Worm (Caenorhabditis elegans) whole organism, late embryonic: ENCODE results near the gene srg-68.
A peak's percentile ranks its signal among the peaks of the same experiment; 100 is the strongest.

Experiments
- C08G9.2 ChIP-seq: sonication (generic microtip); optimal IDR thresholded peaks from 2 replicates; lab custom pipeline; 2016; ENCODE audit warnings: mild to moderate bottlenecking, missing genetic modification characterization, moderate library complexity, missing compliant biosample characterization
- F13H6.1 ChIP-seq: sonication (generic microtip); optimal IDR thresholded peaks from 2 replicates; lab custom pipeline; 2016; ENCODE audit warnings: missing genetic modification characterization, missing compliant biosample characterization
- K02D7.2 ChIP-seq: sonication (generic microtip); optimal IDR thresholded peaks from 2 replicates; lab custom pipeline; 2017; ENCODE audit warnings: mild to moderate bottlenecking, missing genetic modification characterization, missing compliant biosample characterization
- K09A11.1 ChIP-seq: sonication (generic microtip); optimal IDR thresholded peaks from 2 replicates; lab custom pipeline; 2017; ENCODE audit warnings: antibody characterized with exemption, mild to moderate bottlenecking, missing genetic modification characterization, missing compliant biosample characterization; ENCODE audit not compliant: insufficient read depth
- T23F11.4 ChIP-seq: fragments of 200-800 bp; sonication (Bioruptor generic); optimal IDR thresholded peaks from 2 replicates; lab custom pipeline; 2018; ENCODE audit warnings: mild to moderate bottlenecking, missing genetic modification characterization, missing compliant biosample characterization
- Y22D7AL.16 ChIP-seq: sonication (generic microtip); optimal IDR thresholded peaks from 2 replicates; lab custom pipeline; 2016; ENCODE audit warnings: missing genetic modification characterization, missing compliant biosample characterization
- ahr-1 ChIP-seq: sonication (generic microtip); optimal IDR thresholded peaks from 2 replicates; lab custom pipeline; 2016; ENCODE audit warnings: missing genetic modification characterization, missing compliant biosample characterization
- ama-1 ChIP-seq: fragments of 150-350 bp; optimal IDR thresholded peaks from 2 replicates; lab custom pipeline; 2014
- ceh-14 ChIP-seq: sonication (generic microtip); optimal IDR thresholded peaks from 2 replicates; lab custom pipeline; 2016; ENCODE audit warnings: missing genotype, missing genetic modification characterization, missing compliant biosample characterization
- ceh-19 ChIP-seq: fragments of 200-800 bp; sonication (Bioruptor generic); optimal IDR thresholded peaks from 2 replicates; lab custom pipeline; 2018; ENCODE audit warnings: mild to moderate bottlenecking, missing genetic modification characterization, missing compliant biosample characterization
- ceh-2 ChIP-seq: sonication (generic microtip); optimal IDR thresholded peaks from 2 replicates; lab custom pipeline; 2016; ENCODE audit warnings: missing genotype, missing genetic modification characterization, missing compliant biosample characterization
- ceh-22 ChIP-seq: sonication (generic microtip); optimal IDR thresholded peaks from 2 replicates; lab custom pipeline; 2017; ENCODE audit warnings: missing biosample characterization, missing genetic modification characterization
- ceh-24 ChIP-seq: sonication (generic microtip); optimal IDR thresholded peaks from 2 replicates; lab custom pipeline; 2016; ENCODE audit warnings: mild to moderate bottlenecking, missing genetic modification characterization, missing compliant biosample characterization
- ceh-30 ChIP-seq: fragments of 150-350 bp; optimal IDR thresholded peaks from 2 replicates; lab custom pipeline; 2014; ENCODE audit warnings: missing biosample characterization, missing genetic modification characterization
- ceh-31 ChIP-seq: sonication (generic microtip); optimal IDR thresholded peaks from 2 replicates; lab custom pipeline; 2016; ENCODE audit warnings: missing genetic modification characterization, missing compliant biosample characterization
- ceh-45 ChIP-seq: fragments of 200-800 bp; sonication (Bioruptor generic); IDR thresholded peaks from 2 replicates; pipeline ENCODE4 v1.3.6; 2022; ENCODE audit warnings: missing genetic modification reagents, missing genetic modification characterization, missing compliant biosample characterization
- ceh-48 ChIP-seq: sonication (generic microtip); optimal IDR thresholded peaks from 2 replicates; lab custom pipeline; 2016; ENCODE audit warnings: missing genetic modification characterization, inconsistent platforms, missing compliant biosample characterization
- ceh-6 ChIP-seq: fragments of 200-800 bp; sonication (Bioruptor generic); optimal IDR thresholded peaks from 2 replicates; lab custom pipeline; 2018; ENCODE audit warnings: mild to moderate bottlenecking, missing genetic modification characterization, missing compliant biosample characterization
- ceh-9 ChIP-seq: sonication (generic microtip); optimal IDR thresholded peaks from 2 replicates; lab custom pipeline; 2016; ENCODE audit warnings: mild to moderate bottlenecking, missing genetic modification characterization, inconsistent platforms, missing compliant biosample characterization
- che-1 ChIP-seq: sonication (generic microtip); optimal IDR thresholded peaks from 2 replicates; lab custom pipeline; 2016; ENCODE audit warnings: mild to moderate bottlenecking, missing genetic modification characterization, missing compliant biosample characterization
- dmd-4 ChIP-seq: sonication (generic microtip); optimal IDR thresholded peaks from 2 replicates; lab custom pipeline; 2016; ENCODE audit warnings: borderline replicate concordance, missing genetic modification characterization, missing compliant biosample characterization
- dve-1 ChIP-seq: sonication (generic microtip); optimal IDR thresholded peaks from 2 replicates; lab custom pipeline; 2017; ENCODE audit warnings: antibody characterized with exemption, mild to moderate bottlenecking, missing genetic modification characterization, missing compliant biosample characterization
- elt-2 ChIP-seq: sonication (generic microtip); optimal IDR thresholded peaks from 2 replicates; lab custom pipeline; 2016; ENCODE audit warnings: missing genetic modification reagents, missing genetic modification characterization, missing compliant biosample characterization
- ets-4 ChIP-seq: sonication (generic microtip); optimal IDR thresholded peaks from 2 replicates; lab custom pipeline; 2016; ENCODE audit warnings: missing genetic modification characterization, missing compliant biosample characterization
- eyg-1 ChIP-seq: sonication (generic microtip); optimal IDR thresholded peaks from 2 replicates; lab custom pipeline; 2016; ENCODE audit warnings: missing genotype, missing genetic modification characterization, missing compliant biosample characterization
- fkh-10 ChIP-seq: fragments of 150-350 bp; optimal IDR thresholded peaks from 2 replicates; lab custom pipeline; 2014; ENCODE audit warnings: missing biosample characterization, missing genetic modification reagents, missing genetic modification characterization
- gmeb-2 ChIP-seq: sonication (generic microtip); optimal IDR thresholded peaks from 2 replicates; lab custom pipeline; 2016; ENCODE audit warnings: missing genetic modification characterization, inconsistent platforms, missing compliant biosample characterization
- hlh-13 ChIP-seq: fragments of 200-800 bp; sonication (Bioruptor generic); optimal IDR thresholded peaks from 2 replicates; lab custom pipeline; 2018; ENCODE audit warnings: mild to moderate bottlenecking, missing genetic modification characterization, missing compliant biosample characterization
- hlh-15 ChIP-seq: sonication (generic microtip); optimal IDR thresholded peaks from 2 replicates; lab custom pipeline; 2016; ENCODE audit warnings: missing genetic modification characterization, missing compliant biosample characterization
- hlh-6 ChIP-seq: sonication (generic microtip); optimal IDR thresholded peaks from 2 replicates; lab custom pipeline; 2016; ENCODE audit warnings: missing genotype, missing genetic modification characterization, missing compliant biosample characterization
- mec-3 ChIP-seq: sonication (generic microtip); optimal IDR thresholded peaks from 2 replicates; lab custom pipeline; 2016; ENCODE audit warnings: borderline replicate concordance, missing genetic modification characterization, missing compliant biosample characterization
- nfya-1 ChIP-seq: sonication (generic microtip); optimal IDR thresholded peaks from 2 replicates; lab custom pipeline; 2017; ENCODE audit warnings: missing genetic modification characterization, mild to moderate bottlenecking, missing compliant biosample characterization, antibody characterized with exemption, moderate library complexity
- nhr-11 ChIP-seq: fragments of 150-350 bp; optimal IDR thresholded peaks from 2 replicates; lab custom pipeline; 2014; ENCODE audit warnings: missing biosample characterization, missing genetic modification characterization
- nhr-232 ChIP-seq: sonication (generic microtip); optimal IDR thresholded peaks from 2 replicates; lab custom pipeline; 2016; ENCODE audit warnings: missing genetic modification characterization, missing compliant biosample characterization
- odd-2 ChIP-seq: sonication (generic microtip); optimal IDR thresholded peaks from 2 replicates; lab custom pipeline; 2017; ENCODE audit warnings: antibody characterized with exemption, mild to moderate bottlenecking, missing genetic modification characterization, missing compliant biosample characterization
- pag-3 ChIP-seq: sonication (generic microtip); optimal IDR thresholded peaks from 2 replicates; lab custom pipeline; 2016; ENCODE audit warnings: missing compliant biosample characterization, missing genetic modification characterization, borderline replicate concordance
- pat-9 ChIP-seq: fragments of 200-800 bp; sonication (Bioruptor generic); optimal IDR thresholded peaks from 2 replicates; lab custom pipeline; 2018; ENCODE audit warnings: mild to moderate bottlenecking, missing genetic modification characterization, moderate library complexity, missing compliant biosample characterization
- pax-1 ChIP-seq: fragments of 150-350 bp; optimal IDR thresholded peaks from 2 replicates; lab custom pipeline; 2014; ENCODE audit warnings: missing biosample characterization, missing genetic modification characterization
- pha-2 ChIP-seq: sonication (generic microtip); optimal IDR thresholded peaks from 2 replicates; lab custom pipeline; 2017; ENCODE audit warnings: mild to moderate bottlenecking, missing genetic modification characterization, missing compliant biosample characterization
- pha-4 ChIP-seq: fragments of 150-350 bp; optimal IDR thresholded peaks from 2 replicates; lab custom pipeline; 2018; ENCODE audit warnings: missing biosample characterization, missing genetic modification reagents, missing genetic modification characterization
- pqm-1 ChIP-seq: sonication (generic microtip); optimal IDR thresholded peaks from 2 replicates; lab custom pipeline; 2016; ENCODE audit warnings: missing genetic modification characterization, missing compliant biosample characterization
- pros-1 ChIP-seq: fragments of 150-350 bp; optimal IDR thresholded peaks from 2 replicates; lab custom pipeline; 2014; ENCODE audit warnings: missing biosample characterization, missing genetic modification reagents, missing genetic modification characterization
- ref-2 ChIP-seq: sonication (generic microtip); optimal IDR thresholded peaks from 2 replicates; lab custom pipeline; 2016; ENCODE audit warnings: missing genetic modification characterization, missing compliant biosample characterization
- sox-4 ChIP-seq: sonication (generic microtip); optimal IDR thresholded peaks from 2 replicates; lab custom pipeline; 2017; ENCODE audit warnings: mild to moderate bottlenecking, missing genetic modification characterization, inconsistent platforms, missing compliant biosample characterization
- syd-9 ChIP-seq: sonication (generic microtip); optimal IDR thresholded peaks from 2 replicates; lab custom pipeline; 2016; ENCODE audit warnings: mild to moderate bottlenecking, missing genetic modification characterization, moderate library complexity, missing compliant biosample characterization
- tbx-2 ChIP-seq: sonication (generic microtip); optimal IDR thresholded peaks from 2 replicates; lab custom pipeline; 2016; ENCODE audit warnings: missing genetic modification characterization, missing compliant biosample characterization
- ttx-3 ChIP-seq: sonication (generic microtip); optimal IDR thresholded peaks from 2 replicates; lab custom pipeline; 2016; ENCODE audit warnings: missing genetic modification reagents, missing genetic modification characterization, missing compliant biosample characterization
- unc-3 ChIP-seq, 2 experiments: fragments of 200-800 bp in 1 of 2; sonication (Bioruptor generic) in 1 of 2; sonication (generic microtip) in 1 of 2; conservative IDR thresholded peaks in 1 of 2; optimal IDR thresholded peaks in 1 of 2; 2 replicates each; pipeline versions ENCODE4 v1.3.6 to Lab custom; 2016 to 2022; ENCODE audit warnings: missing compliant biosample characterization in 2 of 2, missing genetic modification characterization in 2 of 2, missing genetic modification reagents in 1 of 2
- unc-42 ChIP-seq: sonication (generic microtip); optimal IDR thresholded peaks from 2 replicates; lab custom pipeline; 2016; ENCODE audit warnings: missing genotype, missing genetic modification characterization, missing compliant biosample characterization
- unc-86 ChIP-seq: sonication (generic microtip); optimal IDR thresholded peaks from 2 replicates; lab custom pipeline; 2016; ENCODE audit warnings: missing genetic modification characterization, missing compliant biosample characterization
- zip-5 ChIP-seq: sonication (generic microtip); optimal IDR thresholded peaks from 2 replicates; lab custom pipeline; 2016; ENCODE audit warnings: missing genetic modification characterization, missing compliant biosample characterization
- ztf-16 ChIP-seq: sonication (generic microtip); optimal IDR thresholded peaks from 2 replicates; lab custom pipeline; 2017; ENCODE audit warnings: missing genetic modification characterization, missing compliant biosample characterization

The srg-68 gene

ce11 chrV:5504807-5505442 is 39.7 kb upstream of the srg-68 start, which contains the start of the genes dnj-19 and nhr-47:
TSS of gene dnj-19 (minus strand) at chrV:5504857.
TSS of gene nhr-47 (plus strand) at chrV:5505253.
- peak; percentile 35 for TF ChIP-seq ceh-19
- TF ChIP-seq ceh-31 (tag; lab: Kevin White, UChicago) = peak; percentile 81
- TF ChIP-seq T23F11.4 (GFP tag; lab: Kevin White, UChicago) = peak; percentile 61
- peak; percentile 48 for TF ChIP-seq ref-2 (tag; lab: Kevin White, UChicago)
- TF ChIP-seq ceh-6 = no peak
- no peak for TF ChIP-seq pag-3
- TF ChIP-seq odd-2 (tag; lab: Kevin White, UChicago) = no peak
- TF ChIP-seq dve-1 (tag; lab: Kevin White, UChicago) = peak; percentile 7
- peak; percentile 50 for TF ChIP-seq gmeb-2 (tag; lab: Kevin White, UChicago)
- TF ChIP-seq mec-3 (tag; lab: Kevin White, UChicago) = no peak
- peak; percentile 29 for TF ChIP-seq nhr-232 (tag; lab: Kevin White, UChicago)
- peak; percentile 76 for TF ChIP-seq nfya-1 (tag; lab: Kevin White, UChicago)
- no peak for TF ChIP-seq pha-2
- no peak for TF ChIP-seq pqm-1 (tag; lab: Kevin White, UChicago)
- TF ChIP-seq hlh-15 (tag; lab: Kevin White, UChicago) = no peak
- TF ChIP-seq fkh-10 (GFP tag; lab: Kevin White, UChicago) = no peak
- TF ChIP-seq tbx-2 (tag; lab: Kevin White, UChicago) = peak; percentile 64
- peak; percentile 29 for TF ChIP-seq ceh-2 (tag; lab: Kevin White, UChicago)
- TF ChIP-seq ceh-48 (tag; lab: Kevin White, UChicago) = peak; percentile 88
- TF ChIP-seq ceh-30 = peak; percentile 80
- peak; percentile 61 for TF ChIP-seq unc-86
- peak; percentile 16 for TF ChIP-seq sox-4
- peak; percentile 32; the same call in 1 of the 2 replicates for TF ChIP-seq ceh-45 (GFP tag; lab: Robert Waterston, UW)
- TF ChIP-seq che-1 = no peak
- no peak for TF ChIP-seq ceh-22
- TF ChIP-seq unc-42 (tag; lab: Kevin White, UChicago) = peak; percentile 51
- no peak for TF ChIP-seq ama-1 (lab: Kevin White, UChicago)
- no peak for TF ChIP-seq ahr-1
- TF ChIP-seq pat-9 (tag; lab: Kevin White, UChicago) = peak; percentile 54
- TF ChIP-seq ceh-14 (tag; lab: Kevin White, UChicago) = peak; percentile 80
- TF ChIP-seq hlh-6 (tag; lab: Kevin White, UChicago) = peak; percentile 1
- peak; percentile 49 for TF ChIP-seq Y22D7AL.16 (tag; lab: Kevin White, UChicago)
- TF ChIP-seq hlh-13 = no peak
- peak; percentile 12 for TF ChIP-seq syd-9
- TF ChIP-seq dmd-4 (tag; lab: Kevin White, UChicago) = no peak
- no peak for TF ChIP-seq pros-1 (tag; lab: Kevin White, UChicago)
- TF ChIP-seq elt-2 (tag; lab: Kevin White, UChicago) = peak; percentile 74
- no peak for TF ChIP-seq K02D7.2
- no peak for TF ChIP-seq ceh-9 (tag; lab: Kevin White, UChicago)
- peak; percentile 26 for TF ChIP-seq ttx-3 (tag; lab: Kevin White, UChicago)
- TF ChIP-seq C08G9.2 (tag; lab: Kevin White, UChicago) = no peak
- no peak for TF ChIP-seq ceh-24 (tag; lab: Kevin White, UChicago)
- TF ChIP-seq ets-4 (tag; lab: Kevin White, UChicago) = peak; percentile 27
- no peak for TF ChIP-seq pax-1 (tag; lab: Kevin White, UChicago)
- no peak for TF ChIP-seq eyg-1 (tag; lab: Kevin White, UChicago)
- no peak for TF ChIP-seq pha-4
- TF ChIP-seq K09A11.1 (tag; lab: Kevin White, UChicago) = peak; percentile 37
- TF ChIP-seq zip-5 = no peak
- no peak for TF ChIP-seq ztf-16
- TF ChIP-seq nhr-11 (tag; lab: Kevin White, UChicago) = no peak
- TF ChIP-seq unc-3 (GFP tag; conservative IDR thresholded peaks at IDR 0.05; lab: Robert Waterston, UW) = peak; percentile 54; the same call in 1 of the 2 replicates
- TF ChIP-seq unc-3 (tag; optimal IDR thresholded peaks at IDR 0.05; lab: Kevin White, UChicago) = no peak
- peak; percentile 38 for TF ChIP-seq F13H6.1
